Worm (Caenorhabditis elegans): ENCODE results near the gene cbn-1.

DNA sequence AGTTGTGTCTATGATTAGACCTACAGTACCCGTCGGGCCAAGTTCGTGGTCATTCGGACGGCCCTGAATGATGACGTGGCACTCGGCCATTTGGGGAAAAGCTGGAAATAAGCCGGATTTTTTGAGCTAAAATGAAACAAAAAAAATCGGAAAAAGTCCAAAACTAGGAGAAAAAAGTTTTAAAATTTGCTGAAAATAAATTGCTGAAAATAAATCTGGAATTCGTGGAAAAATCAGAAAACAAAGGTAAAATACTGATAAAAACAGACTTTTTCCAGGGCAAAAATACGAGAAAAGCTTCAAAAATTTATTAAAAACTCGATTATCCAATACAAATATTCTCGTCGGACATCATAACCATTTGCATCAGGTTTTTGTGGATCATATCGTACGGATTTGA, 48.7 kb downstream of the cbn-1 start, which contains the start of gene B0432.9:
- TF ChIP-seq dao-5 (tag; optimal IDR thresholded peaks at IDR 0.05) (no peak), W03F9.2 (tag; optimal IDR thresholded peaks at IDR 0.05) (no peak)
